Worm (Caenorhabditis elegans): ENCODE results near the gene K10D6.4.
A peak's percentile ranks its signal among the peaks of the same experiment; 100 is the strongest.

K10D6.4 gene

DNA sequence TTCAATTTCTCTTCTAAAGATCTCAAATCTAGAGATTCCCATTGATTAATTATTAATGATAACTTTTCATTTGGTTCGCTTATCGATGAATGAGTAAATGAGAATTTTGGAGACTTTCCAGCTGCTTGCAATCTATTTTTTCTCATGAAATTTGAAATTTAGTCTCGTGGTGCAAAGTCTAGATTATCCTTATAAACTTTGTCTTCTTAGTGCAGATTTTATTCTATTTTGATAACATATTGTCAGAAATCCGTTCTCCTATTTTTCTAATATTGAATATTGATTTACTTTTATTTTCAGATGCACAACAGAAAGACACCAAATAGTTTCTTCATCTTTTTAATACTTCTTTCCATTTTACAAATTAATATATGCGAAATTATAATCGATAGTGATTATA, 10.7 kb upstream of the K10D6.4 start, which contains the start of gene lgc-49:
lgc-49 (plus strand) TSS at position 301 of the 400 bp plus-strand sequence.
- TF ChIP-seq egl-27 (tag; optimal IDR thresholded peaks at IDR 0.05) (no peak), nhr-12 (tag; optimal IDR thresholded peaks at IDR 0.05) (no peak), mab-9 (GFP tag; IDR thresholded peaks at IDR 0.05) (no peak), nhr-237 (tag; optimal IDR thresholded peaks at IDR 0.05) (no peak), fkh-10 (GFP tag; optimal IDR thresholded peaks at IDR 0.05) (no peak), nhr-84 (tag; optimal IDR thresholded peaks at IDR 0.05) (no peak), blmp-1 (tag; optimal IDR thresholded peaks at IDR 0.05) (no peak), unc-62 (GFP tag; optimal IDR thresholded peaks at IDR 0.05) (no peak)

DNA sequence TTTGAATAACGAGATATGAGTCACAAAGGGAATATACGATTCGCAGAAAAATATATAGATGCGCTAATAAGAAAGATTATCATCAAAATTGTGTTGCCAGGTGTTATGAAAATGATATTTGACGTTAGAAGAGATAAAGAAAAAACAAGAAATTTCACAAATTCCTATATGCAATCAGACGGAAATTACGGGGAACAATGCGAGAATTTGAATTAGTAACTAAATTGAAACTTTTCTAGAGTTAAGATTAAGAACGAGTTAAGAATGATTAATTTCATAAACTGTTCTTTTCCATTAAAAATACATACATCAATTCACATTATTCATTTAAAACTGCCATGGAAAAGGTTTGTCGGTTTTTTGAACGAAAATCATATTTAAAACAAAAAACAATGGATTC, 5.6 kb upstream of the K10D6.4 start, which contains the start of gene clc-6:
clc-6 (minus strand) TSS at position 101 of the 400 bp plus-strand sequence.
- TF ChIP-seq dsc-1 (tag; optimal IDR thresholded peaks at IDR 0.05) (peak; percentile 31), nhr-77 (tag; optimal IDR thresholded peaks at IDR 0.05) (no peak), lin-14 (GFP tag; optimal IDR thresholded peaks at IDR 0.05) (no peak), ceh-82 (tag; optimal IDR thresholded peaks at IDR 0.05) (no peak)

DNA sequence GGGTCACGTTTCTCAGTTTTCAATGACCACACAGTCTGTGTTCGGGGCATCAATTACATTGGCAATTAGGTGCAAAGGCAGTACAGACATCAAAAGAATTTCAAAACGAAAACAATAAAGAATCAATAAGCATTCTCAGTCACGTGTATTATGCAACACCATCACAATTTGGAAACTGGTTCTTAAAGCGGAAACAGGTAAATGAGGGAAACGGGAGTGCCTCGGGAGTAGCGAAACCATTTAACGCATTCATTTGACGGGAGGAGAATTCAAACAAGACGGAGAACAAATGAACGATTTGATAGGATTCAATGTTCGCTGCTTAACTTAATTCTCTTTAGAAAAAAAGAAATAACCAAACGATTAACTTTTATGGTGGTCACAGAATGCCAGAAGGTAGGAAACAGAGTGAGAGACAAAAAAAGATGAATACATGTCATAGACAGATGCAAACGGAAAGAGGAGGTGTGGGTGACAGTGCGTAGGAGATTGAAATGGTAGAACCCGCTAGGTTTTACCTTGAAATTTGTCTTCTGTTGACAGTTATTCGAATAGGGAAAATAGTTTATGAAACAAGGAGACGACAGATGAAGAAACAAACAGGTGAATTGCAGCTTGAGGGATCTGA, 5.0 kb upstream of the K10D6.4 start:
- peak; percentile 9 for TF ChIP-seq nhr-47 (tag; optimal IDR thresholded peaks at IDR 0.05)
- no peak for TF ChIP-seq efl-3 (GFP tag; optimal IDR thresholded peaks at IDR 0.05)
- no peak for TF ChIP-seq pqm-1 (tag; optimal IDR thresholded peaks at IDR 0.05)
- peak; percentile 16 for TF ChIP-seq xbp-1 (tag; optimal IDR thresholded peaks at IDR 0.05)
- TF ChIP-seq ztf-11 (tag; optimal IDR thresholded peaks at IDR 0.05), result no peak
- TF ChIP-seq lin-14 (GFP tag; optimal IDR thresholded peaks at IDR 0.05), result peak; percentile 77
- no peak for TF ChIP-seq aha-1 (tag; optimal IDR thresholded peaks at IDR 0.05)
- TF ChIP-seq fos-1 (tag; optimal IDR thresholded peaks at IDR 0.05), result no peak
- peak; percentile 55 for TF ChIP-seq nhr-20 (tag; optimal IDR thresholded peaks at IDR 0.05)
- TF ChIP-seq sup-37 (GFP tag; optimal IDR thresholded peaks at IDR 0.05), result no peak
- TF ChIP-seq fkh-10 (GFP tag; optimal IDR thresholded peaks at IDR 0.05), result no peak
- TF ChIP-seq blmp-1 (tag; optimal IDR thresholded peaks at IDR 0.05), result peak; percentile 79
- TF ChIP-seq mep-1 (tag; optimal IDR thresholded peaks at IDR 0.05), result peak; percentile 28
- no peak for TF ChIP-seq ets-5 (GFP tag; IDR thresholded peaks at IDR 0.05)
- peak; percentile 97 for TF ChIP-seq nhr-85 (tag)
- TF ChIP-seq C04F5.9 (tag; optimal IDR thresholded peaks at IDR 0.05), result no peak
- TF ChIP-seq tlp-1 (tag; optimal IDR thresholded peaks at IDR 0.05), result no peak
- peak; percentile 85 for TF ChIP-seq grh-1 (GFP tag; IDR thresholded peaks at IDR 0.05)
- TF ChIP-seq lsy-2 (tag; optimal IDR thresholded peaks at IDR 0.05), result peak in 1 of 2 experiments; percentile 21
- TF ChIP-seq unc-130 (tag; optimal IDR thresholded peaks at IDR 0.05), result no peak
- no peak for TF ChIP-seq nhr-90 (tag; optimal IDR thresholded peaks at IDR 0.05; ENCODE audit: poor library complexity)
- no peak for TF ChIP-seq zag-1 (tag; optimal IDR thresholded peaks at IDR 0.05)
- no peak for TF ChIP-seq egl-27 (tag; optimal IDR thresholded peaks at IDR 0.05)
- no peak for TF ChIP-seq elt-2 (tag; optimal IDR thresholded peaks at IDR 0.05)
- TF ChIP-seq lin-35 (GFP tag; optimal IDR thresholded peaks at IDR 0.05), result peak in 1 of 2 experiments; percentile 34
- peak; percentile 16 for TF ChIP-seq C16A3.4 (tag; optimal IDR thresholded peaks at IDR 0.05)
- TF ChIP-seq elt-3 (tag; optimal IDR thresholded peaks at IDR 0.05), result peak in 2 of 6 experiments; percentile 12 to 31
- no peak for TF ChIP-seq zip-4 (GFP tag; optimal IDR thresholded peaks at IDR 0.05)
- no peak for TF ChIP-seq nhr-12 (tag; optimal IDR thresholded peaks at IDR 0.05)
- TF ChIP-seq dpl-1 (GFP tag; optimal IDR thresholded peaks at IDR 0.05), result no peak
- no peak for TF ChIP-seq egl-13 (tag; optimal IDR thresholded peaks at IDR 0.05)
- no peak for TF ChIP-seq alr-1 (tag; optimal IDR thresholded peaks at IDR 0.05; ENCODE audit: borderline replicate concordance)
- TF ChIP-seq efl-1 (optimal IDR thresholded peaks at IDR 0.05), result no peak
- no peak for TF ChIP-seq efl-1 (GFP tag; optimal IDR thresholded peaks at IDR 0.05 in 1 of 2)
- peak; percentile 48 for TF ChIP-seq nhr-71 (tag; optimal IDR thresholded peaks at IDR 0.05)
- peak in 1 of 3 experiments; percentile 17 for TF ChIP-seq ceh-82 (tag; optimal IDR thresholded peaks at IDR 0.05)
- TF ChIP-seq pag-3 (tag; optimal IDR thresholded peaks at IDR 0.05; ENCODE audit: borderline replicate concordance, insufficient read depth), result no peak
- TF ChIP-seq fkh-4 (tag; optimal IDR thresholded peaks at IDR 0.05; ENCODE audit: borderline replicate concordance), result no peak
- no peak for TF ChIP-seq ces-1 (GFP tag; optimal IDR thresholded peaks at IDR 0.05)
- peak; percentile 53 for TF ChIP-seq snu-23 (GFP tag; optimal IDR thresholded peaks at IDR 0.05)
- TF ChIP-seq nhr-19 (GFP tag; conservative IDR thresholded peaks at IDR 0.05), result no peak

Data from whole organism, L1 larva.